Fruit fly (Drosophila melanogaster) whole organism, prepupa: ENCODE measurements around the gene CG7943.
A peak's percentile ranks its signal among the peaks of the same experiment; 100 is the strongest.

Experiments used
- CG10631 ChIP-seq: fragments of 200-800 bp; sonication (Bioruptor generic); optimal IDR thresholded peaks from 2 replicates; lab custom pipeline; 2016; ENCODE audit warnings: missing biosample characterization, missing genetic modification characterization
- CG10669 ChIP-seq: fragments of 200-800 bp; sonication (Bioruptor generic); optimal IDR thresholded peaks from 3 replicates; lab custom pipeline; 2018; ENCODE audit warnings: missing biosample characterization, mild to moderate bottlenecking, missing genetic modification characterization, moderate library complexity
- CG11294 ChIP-seq: fragments of 200-800 bp; sonication (Bioruptor generic); IDR thresholded peaks from 2 replicates; pipeline ENCODE4 v1.3.6; 2022; ENCODE audit warnings: missing biosample characterization, missing genetic modification characterization
- CG11762 ChIP-seq: fragments of 200-800 bp; sonication (Bioruptor generic); optimal IDR thresholded peaks from 3 replicates; lab custom pipeline; 2016; ENCODE audit warnings: missing biosample characterization, missing genetic modification characterization; ENCODE audit not compliant: insufficient read depth
- CG11902 ChIP-seq: fragments of 200-800 bp; sonication (Bioruptor generic); optimal IDR thresholded peaks from 3 replicates; lab custom pipeline; 2016; ENCODE audit warnings: missing biosample characterization, missing genetic modification characterization
- CG16779 ChIP-seq: fragments of 200-800 bp; sonication (Bioruptor generic); optimal IDR thresholded peaks from 3 replicates; lab custom pipeline; 2017; ENCODE audit warnings: missing biosample characterization, mild to moderate bottlenecking, missing genetic modification characterization
- CG3032 ChIP-seq: fragments of 200-800 bp; optimal IDR thresholded peaks from 2 replicates; lab custom pipeline; 2019; ENCODE audit warnings: missing biosample characterization, mild to moderate bottlenecking, missing genetic modification characterization, moderate library complexity
- CG31627 ChIP-seq: fragments of 200-800 bp; sonication (Bioruptor generic); optimal IDR thresholded peaks from 3 replicates; lab custom pipeline; 2016; ENCODE audit warnings: missing biosample characterization, missing genetic modification characterization
- CG34406 ChIP-seq: fragments of 200-800 bp; sonication (Bioruptor generic); optimal IDR thresholded peaks from 3 replicates; lab custom pipeline; 2016; ENCODE audit warnings: missing biosample characterization, missing genetic modification characterization
- CG3919 ChIP-seq: fragments of 200-800 bp; sonication (Bioruptor generic); optimal IDR thresholded peaks from 3 replicates; lab custom pipeline; 2016; ENCODE audit warnings: missing biosample characterization, missing genetic modification characterization
- CG6163 ChIP-seq: fragments of 200-800 bp; sonication (Bioruptor generic); IDR thresholded peaks from 3 replicates; pipeline ENCODE4 v1.3.6; 2022; ENCODE audit warnings: missing biosample characterization, missing genetic modification characterization
- CG6792 ChIP-seq: fragments of 200-800 bp; sonication (Bioruptor generic); optimal IDR thresholded peaks from 3 replicates; lab custom pipeline; 2016; ENCODE audit warnings: missing biosample characterization, missing genetic modification characterization
- CG6854 ChIP-seq: fragments of 200-800 bp; sonication (Bioruptor generic); optimal IDR thresholded peaks from 2 replicates; lab custom pipeline; 2017; ENCODE audit warnings: missing biosample characterization, mild to moderate bottlenecking, missing genetic modification characterization
- CG8632 ChIP-seq: fragments of 200-800 bp; sonication (Bioruptor generic); optimal IDR thresholded peaks from 3 replicates; lab custom pipeline; 2016; ENCODE audit warnings: missing biosample characterization, missing genetic modification characterization
- Eip78C ChIP-seq: fragments of 200-800 bp; sonication (Bioruptor generic); peaks from one replicate; lab custom pipeline; 2016; ENCODE audit warnings: missing biosample characterization, missing genetic modification characterization
- Eip93F ChIP-seq: fragments of 200-800 bp; sonication (Bioruptor generic); optimal IDR thresholded peaks from 2 replicates; lab custom pipeline; 2016; ENCODE audit warnings: missing biosample characterization, mild to moderate bottlenecking, missing genetic modification characterization
- Gug ChIP-seq: fragments of 200-800 bp; sonication (Bioruptor generic); IDR thresholded peaks from 2 replicates; pipeline ENCODE4 v1.3.6; 2022; ENCODE audit warnings: missing biosample characterization, missing genetic modification characterization
- Hr38 ChIP-seq: sonication (Bioruptor generic); optimal IDR thresholded peaks from 2 replicates; lab custom pipeline; 2016; ENCODE audit warnings: missing biosample characterization, missing genetic modification characterization
- Hr39 ChIP-seq: fragments of 200-800 bp; sonication (Bioruptor generic); optimal IDR thresholded peaks from 2 replicates; lab custom pipeline; 2016; ENCODE audit warnings: missing biosample characterization, missing genetic modification characterization
- Hr4 ChIP-seq: fragments of 200-800 bp; sonication (Bioruptor generic); optimal IDR thresholded peaks from 3 replicates; lab custom pipeline; 2016; ENCODE audit warnings: missing biosample characterization, missing genetic modification characterization
- Lpt ChIP-seq: fragments of 200-800 bp; sonication (Bioruptor generic); optimal IDR thresholded peaks from 3 replicates; lab custom pipeline; 2016; ENCODE audit warnings: missing biosample characterization, missing genetic modification characterization
- Met ChIP-seq: fragments of 200-800 bp; sonication (Bioruptor generic); optimal IDR thresholded peaks from 3 replicates; lab custom pipeline; 2016; ENCODE audit warnings: missing biosample characterization, missing genetic modification characterization
- OdsH ChIP-seq: fragments of 200-800 bp; sonication (Bioruptor generic); optimal IDR thresholded peaks from 3 replicates; lab custom pipeline; 2016; ENCODE audit warnings: missing biosample characterization, missing genetic modification characterization
- Smox ChIP-seq: fragments of 200-800 bp; sonication (Bioruptor generic); optimal IDR thresholded peaks from 3 replicates; lab custom pipeline; 2016; ENCODE audit warnings: missing biosample characterization, missing genetic modification characterization
- Sox15 ChIP-seq: fragments of 200-800 bp; sonication (Bioruptor generic); optimal IDR thresholded peaks from 3 replicates; lab custom pipeline; 2016; ENCODE audit warnings: missing biosample characterization, missing genetic modification characterization
- cyc ChIP-seq: fragments of 200-800 bp; sonication (Bioruptor generic); optimal IDR thresholded peaks from 3 replicates; lab custom pipeline; 2016; ENCODE audit warnings: missing biosample characterization, missing genetic modification characterization
- dac ChIP-seq: fragments of 200-800 bp; sonication (Bioruptor generic); optimal IDR thresholded peaks from 2 replicates; lab custom pipeline; 2017; ENCODE audit warnings: missing biosample characterization, mild to moderate bottlenecking, missing genetic modification characterization
- dsx ChIP-seq: fragments of 200-800 bp; optimal IDR thresholded peaks from 3 replicates; lab custom pipeline; 2019; ENCODE audit warnings: missing biosample characterization, mild to moderate bottlenecking, missing genetic modification characterization, moderate library complexity; ENCODE audit not compliant: poor library complexity, severe bottlenecking
- eg ChIP-seq: fragments of 200-800 bp; sonication (Bioruptor generic); IDR thresholded peaks from 3 replicates; pipeline ENCODE4 v1.3.6; 2022; ENCODE audit warnings: missing biosample characterization, missing genetic modification characterization
- esn ChIP-seq: fragments of 200-800 bp; sonication (Bioruptor generic); optimal IDR thresholded peaks from 2 replicates; lab custom pipeline; 2016; ENCODE audit warnings: missing biosample characterization, mild to moderate bottlenecking, missing genetic modification characterization, moderate library complexity
- fd85E ChIP-seq: fragments of 200-800 bp; sonication (Bioruptor generic); optimal IDR thresholded peaks from 3 replicates; lab custom pipeline; 2016; ENCODE audit warnings: missing biosample characterization, missing genetic modification characterization
- fkh ChIP-seq: fragments of 200-800 bp; sonication (Bioruptor generic); optimal IDR thresholded peaks from 3 replicates; lab custom pipeline; 2017; ENCODE audit warnings: missing biosample characterization, mild to moderate bottlenecking, missing genetic modification characterization, moderate library complexity
- lz ChIP-seq: fragments of 200-800 bp; sonication (Bioruptor generic); optimal IDR thresholded peaks from 3 replicates; lab custom pipeline; 2016; ENCODE audit warnings: missing biosample characterization, missing genetic modification characterization
- salr ChIP-seq, 2 experiments: fragments of 200-800 bp; sonication (Bioruptor generic); optimal IDR thresholded peaks; 3 replicates each; lab custom pipeline; 2016 to 2018; ENCODE audit warnings: missing biosample characterization in 2 of 2, missing genetic modification characterization in 2 of 2, mild to moderate bottlenecking in 1 of 2
- spab ChIP-seq: fragments of 200-800 bp; sonication (Bioruptor generic); optimal IDR thresholded peaks from 2 replicates; lab custom pipeline; 2017; ENCODE audit warnings: missing biosample characterization, mild to moderate bottlenecking, missing genetic modification characterization, missing genetic modification reagents
- ss ChIP-seq, 2 experiments: fragments of 200-800 bp; sonication (Bioruptor generic); optimal IDR thresholded peaks; 2 replicates in 1 of 2; 3 replicates in 1 of 2; lab custom pipeline; 2017 to 2018; ENCODE audit warnings: mild to moderate bottlenecking in 2 of 2, missing biosample characterization in 2 of 2, missing genetic modification characterization in 2 of 2, moderate library complexity in 1 of 2

Gene CG7943

DNA sequence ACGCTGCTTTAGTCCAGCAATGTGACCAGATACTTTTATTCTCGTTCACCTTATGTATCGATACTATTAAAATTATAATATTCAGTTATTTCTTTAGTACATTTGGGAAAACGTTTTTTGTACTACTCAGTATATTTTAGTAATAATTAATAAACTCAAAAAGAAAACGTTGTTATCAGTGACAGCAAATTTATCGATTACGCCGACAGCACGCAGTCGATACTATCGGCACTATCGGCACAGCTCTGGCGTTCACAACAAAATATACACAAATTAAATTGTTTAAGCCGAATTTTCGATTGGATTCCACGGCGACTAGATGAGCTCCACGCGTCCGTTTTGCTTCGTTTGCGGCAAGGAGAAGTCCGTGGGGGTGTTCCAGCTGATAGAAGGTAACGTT is 6.8 kb upstream of the CG7943 start, which contains the start of the genes janA, Sry-alpha and Sry-beta:
Gene janA, minus strand, starts transcription at position 40 of the 400 bp plus-strand sequence.
Gene Sry-alpha, plus strand, starts transcription at position 226 of the 400 bp plus-strand sequence.
Gene Sry-beta, plus strand, starts transcription at position 226 of the 400 bp plus-strand sequence.
- TF ChIP-seq CG3032 (tag; lab: Kevin White, UChicago) = peak; percentile 18
- TF ChIP-seq esn = peak; percentile 45
- TF ChIP-seq dsx (GFP tag; lab: Kevin White, UChicago) = peak; percentile 91
- no peak for TF ChIP-seq Smox (GFP tag; lab: Kevin White, UChicago)
- TF ChIP-seq, all 60 proteins: peak for 3

DNA sequence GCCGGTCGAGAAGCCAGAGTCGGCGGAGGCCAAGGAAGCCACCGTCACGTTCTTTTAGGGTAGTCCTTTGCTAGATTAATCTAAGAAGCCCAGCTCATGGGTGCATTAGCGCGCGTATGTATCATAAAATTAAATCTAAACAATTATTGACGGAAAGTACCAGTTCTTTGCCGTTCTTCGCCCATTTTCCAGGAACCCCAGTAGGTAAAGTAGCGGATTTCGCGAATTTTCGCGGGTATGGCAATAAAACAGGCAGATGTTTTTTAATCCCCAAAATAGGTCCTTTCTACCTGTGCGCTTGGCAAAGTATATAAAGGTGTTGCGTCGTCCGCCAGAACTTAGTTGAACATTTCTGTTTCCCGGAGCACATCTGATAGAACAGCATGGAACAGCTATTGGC is 5.4 kb upstream of the CG7943 start:
- TF ChIP-seq spab (GFP tag; lab: Kevin White, UChicago) = no peak
- no peak for TF ChIP-seq Lpt (GFP tag; lab: Kevin White, UChicago)
- no peak for TF ChIP-seq CG11294 (GFP tag; lab: Robert Waterston, UW)
- no peak for TF ChIP-seq OdsH
- TF ChIP-seq CG34406 = no peak
- TF ChIP-seq esn = no peak

DNA sequence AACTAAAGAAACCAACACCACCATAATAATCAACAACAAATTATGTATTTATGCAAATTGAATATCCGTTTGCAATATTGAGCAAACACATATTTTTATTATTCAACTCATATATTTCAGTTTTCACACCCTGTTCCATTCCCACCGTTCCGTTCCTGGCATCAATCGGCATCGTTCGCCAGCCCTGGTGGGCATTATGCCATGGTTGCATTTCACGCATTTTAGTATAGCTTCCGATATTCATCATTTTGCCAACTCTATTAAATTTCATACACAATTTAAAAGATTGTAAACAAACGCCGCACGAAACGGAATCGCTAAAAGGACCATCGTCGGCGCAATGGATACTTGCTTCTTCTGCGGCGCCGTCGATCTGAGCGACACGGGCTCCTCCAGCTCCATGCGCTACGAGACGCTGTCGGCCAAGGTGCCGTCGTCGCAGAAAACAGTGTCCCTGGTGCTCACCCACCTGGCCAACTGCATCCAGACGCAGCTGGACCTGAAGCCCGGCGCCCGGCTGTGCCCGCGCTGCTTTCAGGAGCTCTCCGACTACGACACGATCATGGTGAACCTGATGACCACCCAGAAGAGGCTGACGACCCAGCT is 3.0 kb upstream of the CG7943 start, which contains the start of gene Sry-delta:
Gene Sry-delta, plus strand, starts transcription at position 203 of the 606 bp plus-strand sequence.
- TF ChIP-seq Gug (GFP tag; lab: Robert Waterston, UW) (peak; percentile 46), CG11294 (GFP tag; lab: Robert Waterston, UW) (no peak), OdsH (no peak), salr (GFP tag; optimal IDR thresholded peaks at IDR 0.05; lab: Kevin White, UChicago) (peak in 1 of 2 experiments; percentile 46), dsx (GFP tag; lab: Kevin White, UChicago) (peak; percentile 41), Sox15 (GFP tag; lab: Kevin White, UChicago) (peak; percentile 39), ss (GFP tag; optimal IDR thresholded peaks at IDR 0.05; lab: Kevin White, UChicago) (no peak), Hr38 (no peak), CG3032 (tag; lab: Kevin White, UChicago) (peak; percentile 68), cyc (GFP tag; lab: Kevin White, UChicago) (peak; percentile 78), Hr39 (GFP tag; lab: Kevin White, UChicago) (peak; percentile 81), eg (GFP tag; lab: Robert Waterston, UW) (peak; percentile 41; the same call in 1 of the 3 replicates), Lpt (GFP tag; lab: Kevin White, UChicago) (no peak), CG31627 (GFP tag; lab: Kevin White, UChicago) (peak; percentile 84), CG34406 (peak; percentile 48), CG10669 (GFP tag; lab: Kevin White, UChicago) (no peak), CG8632 (GFP tag; lab: Kevin White, UChicago) (no peak), CG6163 (GFP tag; lab: Robert Waterston, UW) (peak; percentile 77), CG6792 (peak; percentile 44), CG16779 (tag; lab: Kevin White, UChicago) (no peak), Met (no peak), dac (GFP tag; lab: Kevin White, UChicago) (no peak), lz (peak; percentile 79), fd85E (GFP tag; lab: Kevin White, UChicago) (no peak), esn (peak; percentile 79), Eip78C (GFP tag; lab: Kevin White, UChicago) (peak; percentile 21), fkh (GFP tag; lab: Kevin White, UChicago) (peak; percentile 61), CG6854 (GFP tag; lab: Kevin White, UChicago) (peak; percentile 57), CG10631 (GFP tag; lab: Kevin White, UChicago) (no peak), CG11762 (GFP tag; lab: Kevin White, UChicago) (peak; percentile 8), CG11902 (GFP tag; lab: Kevin White, UChicago) (no peak), CG3919 (no peak), Hr4 (no peak), Eip93F (GFP tag; lab: Kevin White, UChicago) (no peak)
